Fruit fly (Drosophila melanogaster) whole organism, prepupa: ENCODE data around the gene CG7101.

ENCODE experiments used
- Blimp-1 ChIP-seq: fragments of 200-800 bp; sonication (Bioruptor generic); optimal IDR thresholded peaks from 3 replicates; lab custom pipeline; 2017; ENCODE audit warnings: missing biosample characterization, missing genetic modification characterization, mild to moderate bottlenecking, moderate library complexity, missing genetic modification reagents
- CG11294 ChIP-seq: fragments of 200-800 bp; sonication (Bioruptor generic); IDR thresholded peaks from 2 replicates; pipeline ENCODE4 v1.3.6; 2022; ENCODE audit warnings: missing biosample characterization, missing genetic modification characterization
- CG15336 ChIP-seq: fragments of 200-800 bp; sonication (Bioruptor generic); IDR thresholded peaks from 2 replicates; pipeline ENCODE4 v1.3.6; 2022; ENCODE audit warnings: missing biosample characterization, missing genetic modification characterization
- CG6854 ChIP-seq: fragments of 200-800 bp; sonication (Bioruptor generic); optimal IDR thresholded peaks from 2 replicates; lab custom pipeline; 2017; ENCODE audit warnings: missing biosample characterization, mild to moderate bottlenecking, missing genetic modification characterization
- Eip93F ChIP-seq: fragments of 200-800 bp; sonication (Bioruptor generic); optimal IDR thresholded peaks from 2 replicates; lab custom pipeline; 2016; ENCODE audit warnings: missing biosample characterization, mild to moderate bottlenecking, missing genetic modification characterization
- acj6 ChIP-seq: fragments of 200-800 bp; sonication (Bioruptor generic); optimal IDR thresholded peaks from 3 replicates; lab custom pipeline; 2016; ENCODE audit warnings: missing biosample characterization, missing genetic modification characterization
- topi ChIP-seq: fragments of 200-800 bp; sonication (Bioruptor generic); optimal IDR thresholded peaks from 3 replicates; lab custom pipeline; 2016; ENCODE audit warnings: missing biosample characterization, missing genetic modification characterization

DNA sequence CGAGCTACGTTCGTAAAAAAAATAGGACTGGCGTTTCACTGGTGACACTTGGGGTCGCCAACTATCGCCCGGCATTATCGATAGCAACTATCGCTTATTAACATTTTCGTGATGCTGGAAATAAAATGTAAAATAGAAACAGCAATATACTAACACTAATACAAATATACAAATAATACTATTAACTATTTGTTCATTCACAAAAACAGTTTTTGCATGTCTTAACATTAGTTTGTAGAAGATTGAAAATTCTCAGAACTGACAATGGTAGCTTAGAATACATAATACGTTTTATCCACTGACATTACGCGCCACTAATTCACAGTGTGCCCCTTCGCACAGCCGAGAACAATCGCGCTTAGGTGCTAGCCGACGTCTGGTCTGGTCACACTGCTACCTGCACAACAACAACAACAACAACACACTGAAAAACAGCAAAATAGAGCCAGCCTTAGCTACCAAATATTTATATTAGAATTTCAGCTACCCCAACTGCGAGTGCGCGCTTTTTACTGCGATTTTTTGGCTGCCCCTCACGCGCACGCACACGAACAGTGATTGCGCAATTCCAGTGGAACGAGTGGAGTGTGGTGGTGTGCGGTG, 42.1 kb upstream of the CG7101 start, which contains the start of the genes CG6961 and S6KL:
- TF ChIP-seq CG15336 (GFP tag; lab: Robert Waterston, UW) (no peak), Eip93F (GFP tag; lab: Kevin White, UChicago) (no peak), acj6 (no peak), CG6854 (peak; percentile 21), Blimp-1 (no peak), CG11294 (GFP tag; lab: Robert Waterston, UW) (no peak), topi (GFP tag; lab: Kevin White, UChicago) (no peak)
